Fruit fly (Drosophila melanogaster) S2 (cell line): ENCODE results near the gene CG1894.

Experiments used
- CG8478 ChIP-seq: fragments of >200 bp; optimal IDR thresholded peaks from 2 replicates; lab custom pipeline; 2018
- CTCF ChIP-seq, 2 experiments: fragments of >200 bp; optimal IDR thresholded peaks; 2 replicates each; lab custom pipeline; 2018

Gene CG1894

DNA sequence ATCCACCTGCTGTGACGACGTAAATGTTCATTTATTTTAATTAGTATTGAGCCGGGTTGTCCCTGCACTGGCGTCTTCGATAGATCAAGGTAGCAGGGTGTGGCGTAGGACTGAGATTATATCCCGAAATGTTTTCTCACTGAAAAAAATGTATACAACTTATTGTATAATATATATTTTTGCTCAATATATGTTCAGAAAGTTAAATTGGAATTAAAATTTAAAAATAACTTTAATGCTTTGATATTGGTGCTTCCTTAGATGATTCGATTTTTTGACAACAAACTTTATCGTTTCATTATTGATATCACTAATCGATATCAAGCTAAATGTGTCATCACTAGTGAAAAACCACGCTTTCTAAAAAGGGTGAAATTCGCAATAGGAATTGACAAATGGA is at the start of gene CG1894:
TSS of gene CG1894 (plus strand) at position 301 of the 400 bp plus-strand sequence.
- TF ChIP-seq CTCF (optimal IDR thresholded peaks at IDR 0.05; lab: Kevin White, UChicago): no peak
- no peak for TF ChIP-seq CG8478

DNA sequence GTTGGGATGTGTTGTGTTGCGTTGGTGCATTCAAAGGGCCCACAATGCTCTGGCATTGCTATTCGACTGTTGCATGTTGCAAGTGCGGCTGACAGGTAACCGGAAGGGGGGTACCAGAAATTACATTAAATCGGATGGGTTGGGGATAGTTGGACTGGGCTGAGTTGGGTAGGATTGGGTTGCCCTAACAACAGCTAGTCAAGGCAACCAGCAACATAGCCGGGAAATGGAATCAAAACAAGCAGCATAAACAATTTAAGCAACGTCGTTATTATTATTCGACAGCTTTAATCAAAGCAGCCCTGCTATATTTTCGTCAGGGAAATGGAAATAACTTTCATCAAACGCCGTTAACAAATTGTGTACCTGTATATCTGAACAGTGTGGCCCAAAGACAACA is 2.3 kb downstream of the CG1894 start, which contains the start of gene Dhc98D:
TSS of gene Dhc98D (plus strand) at position 301 of the 400 bp plus-strand sequence.
- TF ChIP-seq CG8478: no peak
- TF ChIP-seq CTCF (optimal IDR thresholded peaks at IDR 0.05; lab: Kevin White, UChicago): no peak

- TF ChIP-seq CG8478 (no peak), CTCF (optimal IDR thresholded peaks at IDR 0.05; lab: Kevin White, UChicago) (no peak)
Observed at dm6 chr3R:28520401-28520800, 36.0 kb downstream of the CG1894 start, which contains the start of gene CG31051. Gene CG31051, minus strand, starts transcription at chr3R:28520515.
